Worm (Caenorhabditis elegans): ENCODE measurements around the gene R01E6.5.
A peak's percentile ranks its signal among the peaks of the same experiment; 100 is the strongest.

Gene R01E6.5

ce11 chrX:13584725-13585371, 48.0 kb downstream of the R01E6.5 start, which contains the start of gene unc-84:
TSS of gene unc-84 (plus strand) at chrX:13584775.
- peak; percentile 30 for TF ChIP-seq nhr-90 (tag; optimal IDR thresholded peaks at IDR 0.05; ENCODE audit: poor library complexity)
- TF ChIP-seq rnt-1 (tag; optimal IDR thresholded peaks at IDR 0.05), result peak; percentile 59
- TF ChIP-seq nhr-20 (tag; optimal IDR thresholded peaks at IDR 0.05), result peak; percentile 10
- peak; percentile 49 for TF ChIP-seq nhr-47 (tag; optimal IDR thresholded peaks at IDR 0.05)
- TF ChIP-seq ces-1 (GFP tag; optimal IDR thresholded peaks at IDR 0.05), result no peak
- TF ChIP-seq ama-1 (optimal IDR thresholded peaks at IDR 0.05), result no peak
- no peak for TF ChIP-seq elt-2 (tag; optimal IDR thresholded peaks at IDR 0.05)
- no peak for TF ChIP-seq lir-3 (tag; optimal IDR thresholded peaks at IDR 0.05; ENCODE audit: poor library complexity)
- peak; percentile 18 for TF ChIP-seq lin-14 (GFP tag; optimal IDR thresholded peaks at IDR 0.05)
- no peak for TF ChIP-seq C04F5.9 (tag; optimal IDR thresholded peaks at IDR 0.05)
- no peak for TF ChIP-seq elt-3 (tag; optimal IDR thresholded peaks at IDR 0.05)
- TF ChIP-seq tbx-2 (tag; optimal IDR thresholded peaks at IDR 0.05), result peak; percentile 14
- TF ChIP-seq ceh-90 (tag; optimal IDR thresholded peaks at IDR 0.05), result peak; percentile 38
- peak; percentile 58 for TF ChIP-seq nhr-85 (tag)
- no peak for TF ChIP-seq fkh-10 (GFP tag; optimal IDR thresholded peaks at IDR 0.05)
- TF ChIP-seq ztf-11 (tag; optimal IDR thresholded peaks at IDR 0.05), result peak in 1 of 2 experiments; percentile 35
- TF ChIP-seq mdl-1 (tag; optimal IDR thresholded peaks at IDR 0.05), result no peak
- no peak for TF ChIP-seq nhr-84 (tag; optimal IDR thresholded peaks at IDR 0.05)
- no peak for TF ChIP-seq ceh-8 (GFP tag; optimal IDR thresholded peaks at IDR 0.05)
- TF ChIP-seq nhr-12 (tag; optimal IDR thresholded peaks at IDR 0.05), result no peak
- TF ChIP-seq efl-1 (optimal IDR thresholded peaks at IDR 0.05), result peak; percentile 11 to 74
- TF ChIP-seq efl-1 (GFP tag; optimal IDR thresholded peaks at IDR 0.05 in 1 of 2), result peak; percentile 79 to 97
- TF ChIP-seq unc-62 (GFP tag; optimal IDR thresholded peaks at IDR 0.05), result no peak
- TF ChIP-seq zip-4 (GFP tag; optimal IDR thresholded peaks at IDR 0.05), result no peak
- TF ChIP-seq unc-30 (tag; optimal IDR thresholded peaks at IDR 0.05), result no peak
- no peak for TF ChIP-seq nhr-237 (tag; optimal IDR thresholded peaks at IDR 0.05)
- TF ChIP-seq lin-35 (GFP tag; optimal IDR thresholded peaks at IDR 0.05), result peak; percentile 45 to 77
- TF ChIP-seq ztf-4 (tag; optimal IDR thresholded peaks at IDR 0.05), result no peak
- TF ChIP-seq nhr-71 (tag; optimal IDR thresholded peaks at IDR 0.05), result peak; percentile 39
- no peak for TF ChIP-seq egl-27 (tag; optimal IDR thresholded peaks at IDR 0.05)
- no peak for TF ChIP-seq mef-2 (tag; optimal IDR thresholded peaks at IDR 0.05)
- peak; percentile 54 to 78 (median 68) for TF ChIP-seq dpl-1 (GFP tag; optimal IDR thresholded peaks at IDR 0.05)
- peak; percentile 8 for TF ChIP-seq fkh-8 (tag; optimal IDR thresholded peaks at IDR 0.05)
- TF ChIP-seq swsn-7 (tag; optimal IDR thresholded peaks at IDR 0.05), result peak; percentile 2
- TF ChIP-seq sptf-1 (tag; optimal IDR thresholded peaks at IDR 0.05), result no peak
- no peak for TF ChIP-seq efl-3 (GFP tag; optimal IDR thresholded peaks at IDR 0.05)
- no peak for TF ChIP-seq C34B4.2 (tag; optimal IDR thresholded peaks at IDR 0.05)
- no peak for TF ChIP-seq nhr-77 (tag; optimal IDR thresholded peaks at IDR 0.05)
- TF ChIP-seq vab-15 (tag; optimal IDR thresholded peaks at IDR 0.05), result no peak
- no peak for TF ChIP-seq Y116A8C.19 (tag; optimal IDR thresholded peaks at IDR 0.05; ENCODE audit: borderline replicate concordance)

Data from whole organism, L1 larva.